Worm (Caenorhabditis elegans) whole organism, L1 larva: ENCODE measurements around the gene oac-48.

ENCODE experiments used
- alr-1 ChIP-seq: fragments of 200-800 bp; sonication (Bioruptor generic); optimal IDR thresholded peaks from 2 replicates; lab custom pipeline; 2018; ENCODE audit warnings: borderline replicate concordance, mild to moderate bottlenecking, missing genetic modification characterization, missing compliant biosample characterization
- ama-1 ChIP-seq: fragments of 150-350 bp; optimal IDR thresholded peaks from 2 replicates; lab custom pipeline; 2014
- ceh-88 ChIP-seq: fragments of 200-800 bp; sonication (Bioruptor generic); IDR thresholded peaks from 2 replicates; pipeline ENCODE4 v1.3.6; 2022; ENCODE audit warnings: missing genetic modification characterization, missing compliant biosample characterization
- nhr-12 ChIP-seq: sonication (generic microtip); optimal IDR thresholded peaks from 2 replicates; lab custom pipeline; 2017; ENCODE audit warnings: missing biosample characterization, missing genetic modification characterization
- snpc-4 ChIP-seq: fragments of 150-350 bp; optimal IDR thresholded peaks from 2 replicates; lab custom pipeline; 2014; ENCODE audit warnings: missing biosample characterization, missing genetic modification characterization
- unc-130 ChIP-seq: fragments of 150-350 bp; optimal IDR thresholded peaks from 2 replicates; lab custom pipeline; 2017; ENCODE audit warnings: missing biosample characterization, missing genetic modification characterization, inconsistent platforms
- ztf-11 ChIP-seq, 2 experiments: sonication (generic microtip); optimal IDR thresholded peaks; 2 replicates each; lab custom pipeline; 2016 to 2017; ENCODE audit warnings: missing genetic modification characterization in 2 of 2, missing biosample characterization in 1 of 2, missing compliant biosample characterization in 1 of 2

ce11 chrIV:13689302-13689880, 15.8 kb downstream of the oac-48 start, which contains the start of gene T23G4.2:
- TF ChIP-seq ceh-88 (GFP tag; lab: Robert Waterston, UW), result no peak
- no peak for TF ChIP-seq alr-1 (tag; lab: Kevin White, UChicago)
- no peak for TF ChIP-seq snpc-4 (tag; lab: Kevin White, UChicago)
- TF ChIP-seq ztf-11 (tag; optimal IDR thresholded peaks at IDR 0.05; lab: Kevin White, UChicago), result no peak
- TF ChIP-seq ama-1, result no peak
- no peak for TF ChIP-seq nhr-12
- TF ChIP-seq unc-130 (tag; lab: Kevin White, UChicago), result no peak
